Worm (Caenorhabditis elegans) whole organism, early embryonic: Measurements from ENCODE around the gene B0244.15.

ENCODE experiments used
- ama-1 ChIP-seq: fragments of 150-350 bp; optimal IDR thresholded peaks from 2 replicates; lab custom pipeline; 2014
- ceh-13 ChIP-seq: fragments of 200-800 bp; sonication (Bioruptor generic); optimal IDR thresholded peaks from 2 replicates; lab custom pipeline; 2018; ENCODE audit warnings: mild to moderate bottlenecking, missing genetic modification characterization, missing compliant biosample characterization
- flt-1 ChIP-seq: fragments of 200-800 bp; sonication (Bioruptor generic); IDR thresholded peaks from 2 replicates; pipeline ENCODE4 v1.3.6; 2022; ENCODE audit warnings: missing genetic modification characterization, missing compliant biosample characterization
- hmbx-1 ChIP-seq: sonication (generic microtip); optimal IDR thresholded peaks from 2 replicates; lab custom pipeline; 2016; ENCODE audit warnings: mild to moderate bottlenecking, missing genetic modification characterization, missing compliant biosample characterization
- hnd-1 ChIP-seq: sonication (generic microtip); optimal IDR thresholded peaks from 2 replicates; lab custom pipeline; 2016; ENCODE audit warnings: missing genetic modification characterization, missing compliant biosample characterization
- pes-1 ChIP-seq: fragments of 200-800 bp; sonication (Bioruptor generic); IDR thresholded peaks from 2 replicates; pipeline ENCODE4 v1.3.6; 2022; ENCODE audit warnings: missing genetic modification reagents, missing genetic modification characterization, missing compliant biosample characterization
- tbx-37 ChIP-seq: fragments of 200-800 bp; sonication (Bioruptor generic); conservative IDR thresholded peaks from 2 replicates; pipeline ENCODE4 v1.3.6; 2022; ENCODE audit warnings: missing genetic modification reagents, missing genetic modification characterization, missing compliant biosample characterization
- tra-4 ChIP-seq: sonication (generic microtip); optimal IDR thresholded peaks from 2 replicates; lab custom pipeline; 2017; ENCODE audit warnings: missing genetic modification characterization, missing compliant biosample characterization

- no peak for TF ChIP-seq tra-4 (tag; lab: Kevin White, UChicago)
- TF ChIP-seq hnd-1 = no peak
- TF ChIP-seq flt-1 (GFP tag; lab: Robert Waterston, UW) = no peak
- no peak for TF ChIP-seq pes-1
- TF ChIP-seq hmbx-1 (tag; lab: Kevin White, UChicago) = no peak
- no peak for TF ChIP-seq ama-1
- TF ChIP-seq ceh-13 (GFP tag; lab: Kevin White, UChicago) = no peak
- TF ChIP-seq tbx-37 (GFP tag; lab: Robert Waterston, UW) = no peak
These were observed 25.9 kb upstream of the B0244.15 start for ce11 chrIII:5717173-5717748.
